Worm (Caenorhabditis elegans) whole organism, L4 larva: ENCODE results near the gene fut-8.

ENCODE experiments used
- D1046.2 ChIP-seq: fragments of 200-800 bp; sonication (Bioruptor generic); IDR thresholded peaks from 2 replicates; pipeline ENCODE4 v1.3.6; 2022; ENCODE audit warnings: missing genetic modification characterization, missing compliant biosample characterization
- F10B5.3 ChIP-seq: sonication (generic microtip); optimal IDR thresholded peaks from 2 replicates; lab custom pipeline; 2016; ENCODE audit warnings: mild to moderate bottlenecking, missing genetic modification characterization, missing compliant biosample characterization
- F44E2.7 ChIP-seq: fragments of 200-800 bp; sonication (Bioruptor generic); IDR thresholded peaks from 2 replicates; pipeline ENCODE4 v2.1.2; 2022; ENCODE audit warnings: missing genetic modification characterization, missing compliant biosample characterization
- F49E8.2 ChIP-seq: sonication (generic microtip); optimal IDR thresholded peaks from 2 replicates; lab custom pipeline; 2016; ENCODE audit warnings: missing compliant biosample characterization, mild to moderate bottlenecking, missing genetic modification characterization, borderline replicate concordance
- T26A8.4 ChIP-seq: fragments of 200-800 bp; sonication (Bioruptor generic); IDR thresholded peaks from 2 replicates; pipeline ENCODE4 v1.3.6; 2022; ENCODE audit warnings: missing genetic modification characterization, missing compliant biosample characterization
- aha-1 ChIP-seq: fragments of 150-350 bp; peaks from one replicate; lab custom pipeline; 2014; ENCODE audit warnings: missing biosample characterization, missing genetic modification characterization
- aly-2 ChIP-seq: sonication (generic microtip); optimal IDR thresholded peaks from 2 replicates; lab custom pipeline; 2018; ENCODE audit warnings: missing biosample characterization, missing genetic modification characterization
- ceh-20 ChIP-seq: fragments of 200-800 bp; sonication (Bioruptor generic); IDR thresholded peaks from 2 replicates; pipeline ENCODE4 v1.3.6; 2022; ENCODE audit warnings: missing genetic modification reagents, missing genetic modification characterization, missing compliant biosample characterization
- ceh-28 ChIP-seq: fragments of 150-350 bp; optimal IDR thresholded peaks from 2 replicates; lab custom pipeline; 2014; ENCODE audit warnings: missing biosample characterization, missing genetic modification reagents, missing genetic modification characterization
- ceh-32 ChIP-seq: sonication (generic microtip); optimal IDR thresholded peaks from 2 replicates; lab custom pipeline; 2016; ENCODE audit warnings: mild to moderate bottlenecking, missing genetic modification characterization, missing compliant biosample characterization; ENCODE audit not compliant: poor library complexity
- ceh-44 ChIP-seq: fragments of 200-800 bp; sonication (Bioruptor generic); IDR thresholded peaks from 2 replicates; pipeline ENCODE4 v1.3.6; 2022; ENCODE audit warnings: missing genetic modification reagents, missing genetic modification characterization, missing compliant biosample characterization
- ceh-62 ChIP-seq: sonication (generic microtip); optimal IDR thresholded peaks from 2 replicates; lab custom pipeline; 2017; ENCODE audit warnings: missing biosample characterization, missing genetic modification characterization
- ceh-82 ChIP-seq: sonication (generic microtip); optimal IDR thresholded peaks from 2 replicates; lab custom pipeline; 2017; ENCODE audit warnings: missing biosample characterization, missing genetic modification characterization
- ctbp-1 ChIP-seq: fragments of 200-800 bp; sonication (Bioruptor generic); IDR thresholded peaks from 2 replicates; pipeline ENCODE4 v1.3.6; 2022; ENCODE audit warnings: missing genetic modification reagents, missing genetic modification characterization, missing compliant biosample characterization
- daf-16 ChIP-seq, 3 experiments: sonication (generic microtip); optimal IDR thresholded peaks; 2 replicates each; lab custom pipeline; 2016 to 2017; ENCODE audit warnings: missing genetic modification characterization in 3 of 3, missing genetic modification reagents in 3 of 3, mild to moderate bottlenecking in 2 of 3, missing compliant biosample characterization in 2 of 3, missing biosample characterization in 1 of 3, moderate library complexity in 1 of 3
- dmd-6 ChIP-seq: fragments of 200-800 bp; sonication (Bioruptor generic); IDR thresholded peaks from 2 replicates; pipeline ENCODE4 v1.3.6; 2022; ENCODE audit warnings: missing genetic modification reagents, missing genetic modification characterization, missing compliant biosample characterization
- dmd-9 ChIP-seq: fragments of 200-800 bp; sonication (Bioruptor generic); IDR thresholded peaks from 2 replicates; pipeline ENCODE4 v1.3.6; 2022; ENCODE audit warnings: missing genetic modification reagents, missing genetic modification characterization, missing compliant biosample characterization
- dpl-1 ChIP-seq: fragments of 150-350 bp; optimal IDR thresholded peaks from 2 replicates; lab custom pipeline; 2014; ENCODE audit warnings: missing biosample characterization, missing genetic modification reagents, missing genetic modification characterization
- fos-1 ChIP-seq: fragments of 150-350 bp; optimal IDR thresholded peaks from 2 replicates; lab custom pipeline; 2014; ENCODE audit warnings: missing biosample characterization, missing genetic modification characterization
- hif-1 ChIP-seq, 2 experiments: sonication (generic microtip); optimal IDR thresholded peaks; 2 replicates each; lab custom pipeline; 2016 to 2017; ENCODE audit warnings: missing compliant biosample characterization in 2 of 2, missing genetic modification characterization in 2 of 2, missing genetic modification reagents in 2 of 2, missing genotype in 2 of 2, mild to moderate bottlenecking in 1 of 2
- hlh-11 ChIP-seq: fragments of 200-800 bp; sonication (Bioruptor generic); optimal IDR thresholded peaks from 2 replicates; lab custom pipeline; 2018; ENCODE audit warnings: mild to moderate bottlenecking, missing genetic modification characterization, missing compliant biosample characterization
- hlh-30 ChIP-seq: sonication (generic microtip); optimal IDR thresholded peaks from 2 replicates; lab custom pipeline; 2017; ENCODE audit warnings: antibody characterized with exemption, mild to moderate bottlenecking, missing genetic modification characterization, missing compliant biosample characterization; ENCODE audit not compliant: insufficient read depth
- hmg-1.1 ChIP-seq: fragments of 200-800 bp; sonication (Bioruptor generic); IDR thresholded peaks from 2 replicates; pipeline ENCODE4 v1.3.6; 2022; ENCODE audit warnings: missing genetic modification reagents, missing genetic modification characterization, missing compliant biosample characterization
- jun-1 ChIP-seq: fragments of 150-350 bp; optimal IDR thresholded peaks from 2 replicates; lab custom pipeline; 2014; ENCODE audit warnings: missing biosample characterization, missing genetic modification reagents, missing genetic modification characterization
- lin-13 ChIP-seq: fragments of 150-350 bp; optimal IDR thresholded peaks from 2 replicates; lab custom pipeline; 2014; ENCODE audit warnings: missing biosample characterization, missing genetic modification reagents, missing genetic modification characterization
- lin-15B ChIP-seq: fragments of 150-350 bp; sonication (generic microtip); optimal IDR thresholded peaks from 3 replicates; lab custom pipeline; 2014; ENCODE audit warnings: missing biosample characterization, missing genetic modification characterization
- lin-39 ChIP-seq: fragments of 150-350 bp; optimal IDR thresholded peaks from 2 replicates; lab custom pipeline; 2014; ENCODE audit warnings: missing biosample characterization, missing genetic modification reagents, missing genetic modification characterization
- lir-3 ChIP-seq: sonication (generic microtip); optimal IDR thresholded peaks from 2 replicates; lab custom pipeline; 2016; ENCODE audit warnings: mild to moderate bottlenecking, missing genetic modification characterization, missing compliant biosample characterization
- lsy-2 ChIP-seq, 2 experiments: fragments of 150-350 bp in 1 of 2; sonication (generic microtip) in 1 of 2; optimal IDR thresholded peaks; 2 replicates each; lab custom pipeline; 2014 to 2017; ENCODE audit warnings: missing biosample characterization in 2 of 2, missing genetic modification characterization in 2 of 2
- madf-9 ChIP-seq: fragments of 200-800 bp; sonication (Bioruptor generic); conservative IDR thresholded peaks from 2 replicates; pipeline ENCODE4 v1.3.6; 2022; ENCODE audit warnings: missing genetic modification reagents, missing genetic modification characterization, missing compliant biosample characterization
- mdl-1 ChIP-seq, 2 experiments: fragments of 150-350 bp in 1 of 2; sonication (generic microtip) in 1 of 2; optimal IDR thresholded peaks; 2 replicates each; lab custom pipeline; 2014 to 2017; ENCODE audit warnings: missing biosample characterization in 2 of 2, missing genetic modification characterization in 2 of 2
- mep-1 ChIP-seq: fragments of 150-350 bp; sonication (generic microtip); optimal IDR thresholded peaks from 3 replicates; lab custom pipeline; 2014; ENCODE audit warnings: missing biosample characterization, missing genetic modification characterization
- mes-2 ChIP-seq: sonication (generic microtip); optimal IDR thresholded peaks from 2 replicates; lab custom pipeline; 2016; ENCODE audit warnings: missing genotype, mild to moderate bottlenecking, missing genetic modification characterization, missing compliant biosample characterization; ENCODE audit not compliant: poor library complexity, severe bottlenecking
- mxl-3 ChIP-seq: fragments of 200-800 bp; sonication (Bioruptor generic); optimal IDR thresholded peaks from 2 replicates; lab custom pipeline; 2018; ENCODE audit warnings: mild to moderate bottlenecking, missing genetic modification characterization, missing compliant biosample characterization
- nhr-11 ChIP-seq: fragments of 150-350 bp; optimal IDR thresholded peaks from 2 replicates; lab custom pipeline; 2014; ENCODE audit warnings: missing biosample characterization, missing genetic modification characterization
- nhr-25 ChIP-seq: sonication (generic microtip); optimal IDR thresholded peaks from 2 replicates; lab custom pipeline; 2017; ENCODE audit warnings: missing genetic modification characterization, mild to moderate bottlenecking, missing compliant biosample characterization, antibody characterized with exemption, moderate library complexity, borderline replicate concordance; ENCODE audit not compliant: insufficient read depth
- nhr-28 ChIP-seq: fragments of 150-350 bp; optimal IDR thresholded peaks from 2 replicates; lab custom pipeline; 2014; ENCODE audit warnings: missing biosample characterization, missing genetic modification characterization
- nhr-48 ChIP-seq: sonication (generic microtip); optimal IDR thresholded peaks from 2 replicates; lab custom pipeline; 2016; ENCODE audit warnings: mild to moderate bottlenecking, missing genetic modification characterization, missing compliant biosample characterization
- nhr-6 ChIP-seq: fragments of 150-350 bp; optimal IDR thresholded peaks from 2 replicates; lab custom pipeline; 2014; ENCODE audit warnings: missing biosample characterization, missing genetic modification characterization
- nhr-76 ChIP-seq: fragments of 150-350 bp; optimal IDR thresholded peaks from 2 replicates; lab custom pipeline; 2014; ENCODE audit warnings: missing biosample characterization, missing genetic modification characterization
- php-3 ChIP-seq: fragments of 200-800 bp; sonication (Bioruptor generic); IDR thresholded peaks from 2 replicates; pipeline ENCODE4 v1.3.6; 2022; ENCODE audit warnings: missing genetic modification reagents, missing genetic modification characterization, missing compliant biosample characterization
- rbr-2 ChIP-seq: sonication (generic microtip); optimal IDR thresholded peaks from 2 replicates; lab custom pipeline; 2016; ENCODE audit warnings: missing genotype, missing genetic modification characterization, missing compliant biosample characterization
- set-16 ChIP-seq: fragments of 200-800 bp; sonication (Bioruptor generic); IDR thresholded peaks from 2 replicates; pipeline ENCODE4 v1.3.6; 2022; ENCODE audit warnings: missing genetic modification reagents, missing genetic modification characterization, missing compliant biosample characterization
- spr-1 ChIP-seq: sonication (generic microtip); optimal IDR thresholded peaks from 2 replicates; lab custom pipeline; 2016; ENCODE audit warnings: mild to moderate bottlenecking, missing genetic modification characterization, missing compliant biosample characterization
- unc-62 ChIP-seq, 3 experiments: fragments of 150-350 bp in 1 of 3; sonication (generic microtip); optimal IDR thresholded peaks in 2 of 3; peaks in 1 of 3; 1 replicate in 1 of 3; 2 replicates in 2 of 3; lab custom pipeline; 2014 to 2017; ENCODE audit warnings: missing biosample characterization in 3 of 3, missing genetic modification characterization in 3 of 3, missing genetic modification reagents in 3 of 3, missing genotype in 1 of 3
- vab-7 ChIP-seq: fragments of 200-800 bp; sonication (Bioruptor generic); IDR thresholded peaks from 2 replicates; pipeline ENCODE4 v1.3.6; 2022; ENCODE audit warnings: missing genetic modification reagents, missing genetic modification characterization, missing compliant biosample characterization
- ztf-7 ChIP-seq: fragments of 150-350 bp; optimal IDR thresholded peaks from 2 replicates; lab custom pipeline; 2014; ENCODE audit warnings: missing biosample characterization, missing genetic modification characterization

Gene fut-8

ce11 chrV:6031585-6031984 is 41.3 kb upstream of the fut-8 start:
- TF ChIP-seq dmd-6 (GFP tag; lab: Robert Waterston, UW) (no peak), mes-2 (tag; lab: Kevin White, UChicago) (no peak), aly-2 (tag; lab: Kevin White, UChicago) (no peak), hlh-30 (tag; lab: Kevin White, UChicago) (peak; percentile 47), jun-1 (tag; lab: Kevin White, UChicago) (no peak), ceh-44 (no peak), set-16 (GFP tag; lab: Robert Waterston, UW) (no peak), mdl-1 (tag; optimal IDR thresholded peaks at IDR 0.05; lab: Kevin White, UChicago) (no peak)
- TF ChIP-seq, all 104 proteins: peak for 1

ce11 chrV:6030559-6030975 is 40.3 kb upstream of the fut-8 start:
- TF ChIP-seq nhr-28 (tag; lab: Kevin White, UChicago) (peak; percentile 11), fos-1 (no peak), ctbp-1 (GFP tag; lab: Robert Waterston, UW) (0 out of 2 replicates have a peak, but pooled peaks have one; percentile 65), nhr-6 (tag; lab: Kevin White, UChicago) (no peak), dpl-1 (GFP tag; lab: Kevin White, UChicago) (no peak), php-3 (GFP tag; lab: Robert Waterston, UW) (no peak), T26A8.4 (GFP tag; lab: Robert Waterston, UW) (no peak), madf-9 (GFP tag; lab: Robert Waterston, UW) (no peak), lin-13 (GFP tag; lab: Kevin White, UChicago) (no peak), spr-1 (no peak), mdl-1 (tag; optimal IDR thresholded peaks at IDR 0.05; lab: Kevin White, UChicago) (peak in 1 of 2 experiments; percentile 23), hlh-30 (tag; lab: Kevin White, UChicago) (peak; percentile 40), jun-1 (tag; lab: Kevin White, UChicago) (no peak), nhr-11 (tag; lab: Kevin White, UChicago) (peak; percentile 50), lin-39 (tag; lab: Kevin White, UChicago) (no peak), rbr-2 (tag; lab: Kevin White, UChicago) (peak; percentile 47), ceh-82 (tag; lab: Kevin White, UChicago) (no peak), hlh-11 (peak; percentile 56), lsy-2 (tag; optimal IDR thresholded peaks at IDR 0.05; lab: Kevin White, UChicago) (peak; percentile 12 to 42), unc-62 (GFP tag; optimal IDR thresholded peaks at IDR 0.05 in 1 of 2; lab: Kevin White, UChicago) (peak in 1 of 2 experiments; percentile 99), unc-62 (tag; optimal IDR thresholded peaks at IDR 0.05; lab: Kevin White, UChicago) (no peak), ceh-28 (tag; lab: Kevin White, UChicago) (no peak), lir-3 (tag; lab: Kevin White, UChicago) (no peak), mxl-3 (no peak), nhr-76 (tag; lab: Kevin White, UChicago) (no peak), D1046.2 (GFP tag; lab: Robert Waterston, UW) (no peak), vab-7 (GFP tag; lab: Robert Waterston, UW) (no peak), F49E8.2 (no peak), F44E2.7 (GFP tag; lab: Robert Waterston, UW) (no peak), ceh-32 (no peak), hif-1 (tag; optimal IDR thresholded peaks at IDR 0.05; lab: Kevin White, UChicago) (peak in 1 of 2 experiments; percentile 70), ceh-20 (no peak), ztf-7 (tag; lab: Kevin White, UChicago) (no peak), lin-15B (tag; lab: Kevin White, UChicago) (no peak), hmg-1.1 (GFP tag; lab: Robert Waterston, UW) (0 out of 2 replicates have a peak, but pooled peaks have one; percentile 16), mes-2 (tag; lab: Kevin White, UChicago) (no peak), nhr-25 (tag; lab: Kevin White, UChicago) (no peak), ceh-62 (tag; lab: Kevin White, UChicago) (no peak), mep-1 (peak; percentile 25), F10B5.3 (tag; lab: Kevin White, UChicago) (no peak), ceh-44 (no peak), aha-1 (tag; lab: Kevin White, UChicago) (no peak), dmd-9 (no peak), daf-16 (GFP tag; optimal IDR thresholded peaks at IDR 0.05; lab: Kevin White, UChicago) (peak in 1 of 2 experiments; percentile 27), daf-16 (tag; optimal IDR thresholded peaks at IDR 0.05; lab: Kevin White, UChicago) (no peak), nhr-48 (tag; lab: Kevin White, UChicago) (no peak)
